Fruit fly (Drosophila melanogaster) whole organism, embryonic: ENCODE data around the gene CG4297.

ENCODE experiments used
- Aef1 ChIP-seq: fragments of 200-800 bp; sonication (Bioruptor generic); IDR thresholded peaks from 3 replicates; pipeline ENCODE4 v1.3.6; 2022; ENCODE audit warnings: missing biosample characterization, missing genetic modification characterization
- CG10431 ChIP-seq: fragments of 200-800 bp; sonication (Bioruptor generic); optimal IDR thresholded peaks from 3 replicates; lab custom pipeline; 2018; ENCODE audit warnings: missing biosample characterization, mild to moderate bottlenecking, missing genetic modification characterization
- CG11398 ChIP-seq: fragments of 200-800 bp; sonication (Bioruptor generic); optimal IDR thresholded peaks from 2 replicates; lab custom pipeline; 2016; ENCODE audit warnings: missing biosample characterization, missing genetic modification characterization
- CG11696 ChIP-seq: fragments of 200-800 bp; sonication (Bioruptor generic); IDR thresholded peaks from 2 replicates; pipeline ENCODE4 v1.3.6; 2022; ENCODE audit warnings: missing biosample characterization, missing genetic modification characterization
- CG17186 ChIP-seq: fragments of 200-800 bp; sonication (Bioruptor generic); optimal IDR thresholded peaks from 3 replicates; lab custom pipeline; 2017; ENCODE audit warnings: missing biosample characterization, missing genetic modification reagents, missing genetic modification characterization
- CG17328 ChIP-seq: fragments of 200-800 bp; sonication (Bioruptor generic); IDR thresholded peaks from 2 replicates; pipeline ENCODE4 v1.3.6; 2022; ENCODE audit warnings: missing biosample characterization, missing genetic modification characterization
- CG18476 ChIP-seq: fragments of 200-800 bp; sonication (Bioruptor generic); optimal IDR thresholded peaks from 2 replicates; lab custom pipeline; 2016; ENCODE audit warnings: missing biosample characterization, mild to moderate bottlenecking, missing genetic modification characterization
- CG31224 ChIP-seq: fragments of 200-800 bp; sonication (Bioruptor generic); IDR thresholded peaks from 2 replicates; pipeline ENCODE4 v1.3.6; 2022; ENCODE audit warnings: missing biosample characterization, missing genetic modification characterization
- CG32772 ChIP-seq: fragments of 200-800 bp; sonication (Bioruptor generic); IDR thresholded peaks from 2 replicates; pipeline ENCODE4 v1.3.6; 2022; ENCODE audit warnings: missing biosample characterization, missing genetic modification characterization
- CG3281 ChIP-seq: fragments of 200-800 bp; sonication (Bioruptor generic); optimal IDR thresholded peaks from 3 replicates; lab custom pipeline; 2017; ENCODE audit warnings: missing biosample characterization, mild to moderate bottlenecking, missing genetic modification characterization
- CG34376 ChIP-seq: fragments of 200-800 bp; sonication (Bioruptor generic); optimal IDR thresholded peaks from 2 replicates; lab custom pipeline; 2018; ENCODE audit warnings: missing biosample characterization, mild to moderate bottlenecking, missing genetic modification characterization
- CG4404 ChIP-seq: fragments of 200-800 bp; sonication (Bioruptor generic); IDR thresholded peaks from 2 replicates; pipeline ENCODE4 v1.3.6; 2022; ENCODE audit warnings: missing biosample characterization, missing genetic modification characterization
- CG6813 ChIP-seq: fragments of 200-800 bp; sonication (Bioruptor generic); optimal IDR thresholded peaks from 2 replicates; lab custom pipeline; 2017; ENCODE audit warnings: missing biosample characterization, missing genetic modification characterization, mild to moderate bottlenecking, moderate library complexity, missing genetic modification reagents
- CG8290 ChIP-seq, 3 experiments: fragments of 200-800 bp; sonication (Bioruptor generic); optimal IDR thresholded peaks; 2 replicates each; lab custom pipeline; 2016 to 2019; ENCODE audit warnings: missing biosample characterization in 3 of 3, missing genetic modification characterization in 3 of 3, mild to moderate bottlenecking in 2 of 3, moderate library complexity in 1 of 3
- CG9215 ChIP-seq: fragments of 200-800 bp; sonication (Bioruptor generic); IDR thresholded peaks from 2 replicates; pipeline ENCODE4 v1.3.6; 2022; ENCODE audit warnings: missing biosample characterization, missing genetic modification characterization
- Deaf1 ChIP-seq: fragments of 200-800 bp; optimal IDR thresholded peaks from 3 replicates; lab custom pipeline; 2019; ENCODE audit warnings: missing biosample characterization, mild to moderate bottlenecking, missing genetic modification characterization, moderate library complexity
- Dfd ChIP-seq, 2 experiments: fragments of >200 bp; optimal IDR thresholded peaks; 2 replicates each; lab custom pipeline; 2017; ENCODE audit warnings: missing biosample characterization in 2 of 2, missing genetic modification characterization in 2 of 2
- Elba2 ChIP-seq: fragments of 200-800 bp; sonication (Bioruptor generic); optimal IDR thresholded peaks from 3 replicates; lab custom pipeline; 2016; ENCODE audit warnings: missing biosample characterization, missing genetic modification characterization
- Gsc ChIP-seq: fragments of 200-800 bp; sonication (Bioruptor generic); IDR thresholded peaks from 2 replicates; pipeline ENCODE4 v1.3.6; 2022; ENCODE audit warnings: missing biosample characterization, missing genetic modification characterization
- HLH3B ChIP-seq: fragments of 200-800 bp; sonication (Bioruptor generic); IDR thresholded peaks from 2 replicates; pipeline ENCODE4 v1.3.6; 2022; ENCODE audit warnings: missing biosample characterization, missing genetic modification characterization
- Hmr ChIP-seq: fragments of 200-800 bp; sonication (Bioruptor generic); optimal IDR thresholded peaks from 3 replicates; lab custom pipeline; 2017; ENCODE audit warnings: mild to moderate bottlenecking, missing biosample characterization, missing genetic modification reagents, missing genetic modification characterization
- PHDP ChIP-seq: fragments of 200-800 bp; sonication (Bioruptor generic); optimal IDR thresholded peaks from 3 replicates; lab custom pipeline; 2018; ENCODE audit warnings: missing biosample characterization, mild to moderate bottlenecking, missing genetic modification characterization, moderate library complexity
- ab ChIP-seq: fragments of 200-800 bp; sonication (Bioruptor generic); optimal IDR thresholded peaks from 2 replicates; lab custom pipeline; 2016; ENCODE audit warnings: missing biosample characterization, missing genetic modification characterization
- bigmax ChIP-seq: fragments of 200-800 bp; sonication (Bioruptor generic); optimal IDR thresholded peaks from 2 replicates; lab custom pipeline; 2018; ENCODE audit warnings: missing biosample characterization, mild to moderate bottlenecking, missing genetic modification characterization
- bowl ChIP-seq: fragments of 200-800 bp; sonication (Bioruptor generic); IDR thresholded peaks from 2 replicates; pipeline ENCODE4 v1.3.6; 2022; ENCODE audit warnings: missing biosample characterization, missing genetic modification characterization
- cg ChIP-seq: fragments of 200-800 bp; sonication (Bioruptor generic); optimal IDR thresholded peaks from 3 replicates; lab custom pipeline; 2019; ENCODE audit warnings: missing biosample characterization, mild to moderate bottlenecking, missing genetic modification characterization, moderate library complexity
- chinmo ChIP-seq: fragments of 200-800 bp; sonication (Bioruptor generic); IDR thresholded peaks from 4 replicates; pipeline ENCODE4 v1.3.6; 2022; ENCODE audit warnings: missing biosample characterization, missing genetic modification characterization; ENCODE audit not compliant: partially characterized antibody
- crol ChIP-seq: fragments of 200-800 bp; sonication (Bioruptor generic); IDR thresholded peaks from 2 replicates; pipeline ENCODE4 v1.3.6; 2022; ENCODE audit warnings: missing biosample characterization, missing genetic modification characterization
- crp ChIP-seq, 2 experiments: fragments of 200-800 bp; sonication (Bioruptor generic); optimal IDR thresholded peaks; 2 replicates in 1 of 2; 3 replicates in 1 of 2; lab custom pipeline; 2017; ENCODE audit warnings: missing biosample characterization in 2 of 2, missing genetic modification characterization in 2 of 2, mild to moderate bottlenecking in 1 of 2, moderate library complexity in 1 of 2
- cwo ChIP-seq: fragments of 200-800 bp; sonication (Bioruptor generic); optimal IDR thresholded peaks from 3 replicates; lab custom pipeline; 2017; ENCODE audit warnings: missing biosample characterization, missing genetic modification characterization, mild to moderate bottlenecking, moderate library complexity, missing genetic modification reagents
- dm ChIP-seq: fragments of 200-800 bp; sonication (Bioruptor generic); optimal IDR thresholded peaks from 3 replicates; lab custom pipeline; 2016; ENCODE audit warnings: missing biosample characterization, missing genetic modification characterization
- fd102C ChIP-seq: fragments of 200-800 bp; sonication (Bioruptor generic); optimal IDR thresholded peaks from 2 replicates; lab custom pipeline; 2018; ENCODE audit warnings: missing biosample characterization, mild to moderate bottlenecking, missing genetic modification characterization, moderate library complexity
- gcm2 ChIP-seq: fragments of 200-800 bp; sonication (Bioruptor generic); optimal IDR thresholded peaks from 2 replicates; lab custom pipeline; 2016; ENCODE audit warnings: missing biosample characterization, missing genetic modification characterization
- hkb ChIP-seq, 2 experiments: fragments of 200-800 bp in 1 of 2; fragments of >200 bp in 1 of 2; sonication (Bioruptor generic) in 1 of 2; IDR thresholded peaks in 1 of 2; optimal IDR thresholded peaks in 1 of 2; 2 replicates each; pipeline versions ENCODE4 v1.3.6 to Lab custom; 2017 to 2022; ENCODE audit warnings: missing biosample characterization in 1 of 2, missing genetic modification characterization in 1 of 2
- klu ChIP-seq: fragments of 200-800 bp; sonication (Bioruptor generic); IDR thresholded peaks from 2 replicates; pipeline ENCODE4 v1.3.6; 2022; ENCODE audit warnings: missing biosample characterization, missing genetic modification characterization
- lab ChIP-seq: fragments of 200-800 bp; sonication (Bioruptor generic); optimal IDR thresholded peaks from 3 replicates; lab custom pipeline; 2017; ENCODE audit warnings: missing biosample characterization, missing genetic modification characterization, mild to moderate bottlenecking, moderate library complexity, missing genetic modification reagents
- lmd ChIP-seq: fragments of 200-800 bp; sonication (Bioruptor generic); IDR thresholded peaks from 2 replicates; pipeline ENCODE4 v1.3.6; 2022; ENCODE audit warnings: missing biosample characterization, missing genetic modification characterization
- pros ChIP-seq: fragments of 200-800 bp; sonication (Bioruptor generic); optimal IDR thresholded peaks from 3 replicates; lab custom pipeline; 2019; ENCODE audit warnings: missing biosample characterization, mild to moderate bottlenecking, missing genetic modification characterization, moderate library complexity
- sug ChIP-seq: fragments of 200-800 bp; optimal IDR thresholded peaks from 2 replicates; lab custom pipeline; 2019; ENCODE audit warnings: missing biosample characterization, mild to moderate bottlenecking, missing genetic modification characterization, moderate library complexity
- zfh1 ChIP-seq: fragments of 200-800 bp; sonication (Bioruptor generic); IDR thresholded peaks from 3 replicates; pipeline ENCODE4 v1.3.6; 2022; ENCODE audit warnings: missing biosample characterization, missing genetic modification characterization

Gene CG4297

dm6 chr2L:484281-484943, 12.4 kb upstream of the CG4297 start (continued):
- peak; percentile 75 for TF ChIP-seq lab (GFP tag; lab: Kevin White, UChicago)
- TF ChIP-seq CG6813 (GFP tag; lab: Kevin White, UChicago): peak; percentile 61
- peak; percentile 57 for TF ChIP-seq Hmr (GFP tag; lab: Kevin White, UChicago)
- TF ChIP-seq lmd (GFP tag; lab: Robert Waterston, UW): no peak
- no peak for TF ChIP-seq CG11696 (GFP tag; lab: Robert Waterston, UW)
- peak; percentile 97 for TF ChIP-seq cwo
- peak; percentile 41 for TF ChIP-seq dm (GFP tag; lab: Kevin White, UChicago)
- no peak for TF ChIP-seq ab (GFP tag; lab: Kevin White, UChicago)
- 0 out of 2 replicates have a peak, but pooled peaks have one; percentile 13 for TF ChIP-seq CG9215 (GFP tag; lab: Robert Waterston, UW)
- no peak for TF ChIP-seq hkb (optimal IDR thresholded peaks at IDR 0.05; lab: Kevin White, UChicago)
- no peak for TF ChIP-seq hkb (GFP tag; IDR thresholded peaks at IDR 0.05; lab: Robert Waterston, UW)
- TF ChIP-seq Deaf1 (tag; lab: Kevin White, UChicago): peak; percentile 81
- TF ChIP-seq chinmo (GFP tag; lab: Robert Waterston, UW): peak; percentile 91
- TF ChIP-seq PHDP (tag; lab: Kevin White, UChicago): peak; percentile 9
- TF ChIP-seq sug (tag; lab: Kevin White, UChicago): peak; percentile 100
- TF ChIP-seq CG31224 (GFP tag; lab: Robert Waterston, UW): no peak
- TF ChIP-seq CG8290 (GFP tag; optimal IDR thresholded peaks at IDR 0.05; lab: Kevin White, UChicago): no peak
- TF ChIP-seq CG8290 (tag; optimal IDR thresholded peaks at IDR 0.05; lab: Kevin White, UChicago): peak in 1 of 2 experiments; percentile 72
- TF ChIP-seq CG34376 (GFP tag; lab: Kevin White, UChicago): peak; percentile 99
- no peak for TF ChIP-seq CG10431 (GFP tag; lab: Kevin White, UChicago)
- no peak for TF ChIP-seq HLH3B (GFP tag; lab: Robert Waterston, UW)
- 0 out of 3 replicates have a peak, but pooled peaks have one; percentile 30 for TF ChIP-seq zfh1
- TF ChIP-seq pros: peak; percentile 33
- no peak for TF ChIP-seq bowl
- TF ChIP-seq CG32772 (GFP tag; lab: Robert Waterston, UW): no peak
- TF ChIP-seq CG3281 (GFP tag; lab: Kevin White, UChicago): no peak
- no peak for TF ChIP-seq Dfd (GFP tag; optimal IDR thresholded peaks at IDR 0.05; lab: Kevin White, UChicago)
- TF ChIP-seq CG17186 (GFP tag; lab: Kevin White, UChicago): no peak
- TF ChIP-seq crol (GFP tag; lab: Robert Waterston, UW): peak; percentile 96
- peak; percentile 21; the same call in 1 of the 2 replicates for TF ChIP-seq CG17328
- peak; percentile 12 for TF ChIP-seq bigmax
- TF ChIP-seq Gsc: no peak
- TF ChIP-seq CG18476 (GFP tag; lab: Kevin White, UChicago): no peak
- peak; percentile 26 for TF ChIP-seq cg (GFP tag; lab: Kevin White, UChicago)
- peak; percentile 24 for TF ChIP-seq CG11398 (GFP tag; lab: Kevin White, UChicago)
- TF ChIP-seq gcm2 (GFP tag; lab: Kevin White, UChicago): no peak
- peak in 1 of 2 experiments; percentile 18 for TF ChIP-seq crp (GFP tag; optimal IDR thresholded peaks at IDR 0.05; lab: Kevin White, UChicago)
- no peak for TF ChIP-seq fd102C
- no peak for TF ChIP-seq CG4404 (GFP tag; lab: Robert Waterston, UW)
- no peak for TF ChIP-seq Aef1 (GFP tag; lab: Robert Waterston, UW)
- TF ChIP-seq Elba2 (GFP tag; lab: Kevin White, UChicago): no peak
- no peak for TF ChIP-seq klu
- TF ChIP-seq, all 482 proteins: peak for 127
